Fruit fly (Drosophila melanogaster) S2 (cell line): Measurements from ENCODE around the gene Megf8.
A peak's percentile ranks its signal among the peaks of the same experiment; 100 is the strongest.

ENCODE experiments used
- CG8478 ChIP-seq: fragments of >200 bp; optimal IDR thresholded peaks from 2 replicates; lab custom pipeline; 2018
- CTCF ChIP-seq, 2 experiments: fragments of >200 bp; optimal IDR thresholded peaks; 2 replicates each; lab custom pipeline; 2018

Gene Megf8

DNA sequence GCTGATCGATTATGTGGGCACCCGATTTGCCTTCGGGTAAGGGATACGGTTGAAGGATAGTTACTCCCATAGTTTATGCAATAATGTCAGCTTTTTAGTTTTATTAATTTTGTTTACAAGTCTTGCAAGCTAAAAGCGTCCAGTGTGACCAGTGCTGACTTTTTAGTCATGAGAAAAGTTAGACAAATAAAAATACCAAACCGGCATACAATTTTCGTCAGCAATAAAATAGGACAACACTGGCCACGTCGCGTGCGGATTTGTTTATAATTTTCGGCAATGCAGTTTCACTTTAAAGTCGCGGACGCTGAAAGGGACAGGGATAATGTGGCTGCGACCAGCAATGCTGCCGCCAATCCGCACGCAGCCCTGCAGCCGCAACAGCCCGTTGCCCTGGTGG lies 29.4 kb downstream of the Megf8 start, which contains the start of the genes MED20 and Trf:
Gene MED20 (minus strand): TSS at position 157 of the 400 bp plus-strand sequence.
Gene Trf (plus strand): TSS at position 204 of the 400 bp plus-strand sequence.
- peak in 1 of 2 experiments; percentile 7 for TF ChIP-seq CTCF (optimal IDR thresholded peaks at IDR 0.05; lab: Kevin White, UChicago)
- TF ChIP-seq CG8478: no peak

- TF ChIP-seq CTCF (optimal IDR thresholded peaks at IDR 0.05; lab: Kevin White, UChicago) (no peak), CG8478 (no peak)
Observed at dm6 chr2L:8080645-8081044, 37.4 kb downstream of the Megf8 start.

dm6 chr2L:8081640-8082485 lies 38.6 kb downstream of the Megf8 start:
- TF ChIP-seq CTCF (optimal IDR thresholded peaks at IDR 0.05; lab: Kevin White, UChicago): no peak
- no peak for TF ChIP-seq CG8478

dm6 chr2L:8082692-8083412 lies 39.6 kb downstream of the Megf8 start, which contains the start of gene Mcr:
Gene Mcr, minus strand, starts transcription at chr2L:8082982.
- no peak for TF ChIP-seq CG8478

- TF ChIP-seq CG8478: no peak
- TF ChIP-seq CTCF (optimal IDR thresholded peaks at IDR 0.05; lab: Kevin White, UChicago): no peak
Observed at dm6 chr2L:8083413-8083426, 39.9 kb downstream of the Megf8 start, which contains the start of gene Bsg. Gene Bsg, plus strand, starts transcription at chr2L:8083420.

dm6 chr2L:8083427-8084295 lies 40.4 kb downstream of the Megf8 start:
- TF ChIP-seq CG8478 (no peak), CTCF (optimal IDR thresholded peaks at IDR 0.05; lab: Kevin White, UChicago) (no peak)

dm6 chr2L:8084349-8085203 lies 41.3 kb downstream of the Megf8 start:
- TF ChIP-seq CTCF (optimal IDR thresholded peaks at IDR 0.05; lab: Kevin White, UChicago) (peak in 1 of 2 experiments; percentile 4), CG8478 (no peak)

- TF ChIP-seq CG8478 (no peak), CTCF (optimal IDR thresholded peaks at IDR 0.05; lab: Kevin White, UChicago) (no peak)
Observed at dm6 chr2L:8085466-8086164, 42.3 kb downstream of the Megf8 start.

- TF ChIP-seq CTCF (optimal IDR thresholded peaks at IDR 0.05; lab: Kevin White, UChicago) (no peak), CG8478 (no peak)
Observed at dm6 chr2L:8086736-8087467, 43.6 kb downstream of the Megf8 start.

- TF ChIP-seq CTCF (optimal IDR thresholded peaks at IDR 0.05; lab: Kevin White, UChicago) (no peak), CG8478 (no peak)
Observed at dm6 chr2L:8087468-8087789, 44.2 kb downstream of the Megf8 start.

- no peak for TF ChIP-seq CTCF (optimal IDR thresholded peaks at IDR 0.05; lab: Kevin White, UChicago)
- no peak for TF ChIP-seq CG8478
Observed at dm6 chr2L:8088025-8088789, 44.9 kb downstream of the Megf8 start.

DNA sequence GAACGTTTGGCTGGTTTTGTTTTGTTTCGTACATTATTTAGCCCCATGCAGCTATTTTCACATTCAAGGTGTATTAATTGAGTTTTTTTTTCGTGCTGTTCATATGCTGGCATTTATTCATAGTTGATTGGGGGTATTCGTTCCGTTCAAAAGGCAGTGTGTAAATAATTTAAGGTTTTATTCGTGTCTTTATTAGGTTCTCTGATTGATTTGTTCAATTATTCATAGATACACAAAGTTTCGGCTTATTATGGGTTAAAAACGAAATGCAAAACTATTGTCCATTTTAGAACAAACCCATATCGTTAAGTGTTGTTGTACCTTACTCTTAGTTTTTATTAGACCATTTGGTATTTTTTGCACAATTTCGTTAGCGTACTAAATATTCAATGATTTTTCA lies 48.2 kb downstream of the Megf8 start:
- no peak for TF ChIP-seq CG8478
- no peak for TF ChIP-seq CTCF (optimal IDR thresholded peaks at IDR 0.05; lab: Kevin White, UChicago)

DNA sequence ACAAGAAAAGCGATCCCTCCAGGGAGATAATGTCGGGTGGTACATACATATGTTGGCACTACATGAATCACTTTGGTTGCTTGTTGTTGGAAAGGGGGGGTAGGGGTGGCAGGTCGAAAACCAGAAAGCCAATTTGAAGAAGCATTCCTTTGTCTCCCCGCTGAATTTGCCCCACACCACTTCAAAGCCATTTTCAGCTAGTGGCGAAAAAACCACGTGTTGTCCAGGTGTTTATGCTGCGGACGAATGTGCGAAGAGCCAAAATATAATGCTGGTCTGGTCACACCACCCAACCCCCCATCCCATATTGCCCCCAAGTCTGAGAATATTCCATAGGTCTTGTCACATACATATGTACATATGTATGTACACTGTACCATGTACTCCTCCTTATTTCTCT lies 48.6 kb downstream of the Megf8 start:
- TF ChIP-seq CTCF (optimal IDR thresholded peaks at IDR 0.05; lab: Kevin White, UChicago) (no peak), CG8478 (no peak)
